Worm (Caenorhabditis elegans): ENCODE results near the gene C50H2.7.

- TF ChIP-seq ceh-82 (tag; optimal IDR thresholded peaks at IDR 0.05) = no peak
- TF ChIP-seq mml-1 (tag; optimal IDR thresholded peaks at IDR 0.05) = no peak
- TF ChIP-seq lin-39 (tag; optimal IDR thresholded peaks at IDR 0.05) = no peak
- TF ChIP-seq elt-2 (tag; optimal IDR thresholded peaks at IDR 0.05) = no peak
- no peak for TF ChIP-seq nhr-237 (tag; optimal IDR thresholded peaks at IDR 0.05)
- TF ChIP-seq zag-1 (tag; optimal IDR thresholded peaks at IDR 0.05) = no peak
- no peak for TF ChIP-seq unc-62 (GFP tag; optimal IDR thresholded peaks at IDR 0.05)
- no peak for TF ChIP-seq fkh-10 (GFP tag; optimal IDR thresholded peaks at IDR 0.05)
- no peak for TF ChIP-seq elt-1 (tag; optimal IDR thresholded peaks at IDR 0.05)
Observed at ce11 chrV:9962394-9962793, 39.8 kb downstream of the C50H2.7 start, which contains the start of gene madf-4.
